Worm (Caenorhabditis elegans) whole organism, L1 larva: ENCODE data around the gene T11B7.5.

Experiments used
- blmp-1 ChIP-seq: fragments of 150-350 bp; optimal IDR thresholded peaks from 2 replicates; lab custom pipeline; 2014; ENCODE audit warnings: missing biosample characterization, missing genetic modification characterization
- ceh-82 ChIP-seq, 3 experiments: fragments of 150-350 bp in 1 of 3; sonication (generic microtip) in 2 of 3; optimal IDR thresholded peaks; 2 replicates each; lab custom pipeline; 2014 to 2017; ENCODE audit warnings: missing biosample characterization in 3 of 3, missing genetic modification characterization in 3 of 3
- efl-1 ChIP-seq, 4 experiments: fragments of 150-350 bp; optimal IDR thresholded peaks in 3 of 4; peaks in 1 of 4; 1 replicate in 1 of 4; 2 replicates in 3 of 4; lab custom pipeline; 2014; ENCODE audit warnings: missing biosample characterization in 2 of 4, missing genetic modification characterization in 2 of 4, missing genetic modification reagents in 2 of 4
- fkh-10 ChIP-seq: sonication (generic microtip); optimal IDR thresholded peaks from 2 replicates; lab custom pipeline; 2017; ENCODE audit warnings: missing biosample characterization, missing genetic modification reagents, missing genetic modification characterization
- fos-1 ChIP-seq: fragments of 150-350 bp; optimal IDR thresholded peaks from 2 replicates; lab custom pipeline; 2014; ENCODE audit warnings: missing biosample characterization, missing genetic modification characterization
- hlh-17 ChIP-seq: fragments of 200-800 bp; sonication (Bioruptor generic); optimal IDR thresholded peaks from 2 replicates; lab custom pipeline; 2018; ENCODE audit warnings: missing genetic modification characterization, mild to moderate bottlenecking, missing compliant biosample characterization, moderate library complexity, borderline replicate concordance
- lin-39 ChIP-seq: fragments of 150-350 bp; optimal IDR thresholded peaks from 2 replicates; lab custom pipeline; 2014; ENCODE audit warnings: missing biosample characterization, missing genetic modification reagents, missing genetic modification characterization
- mep-1 ChIP-seq: fragments of 150-350 bp; optimal IDR thresholded peaks from 2 replicates; lab custom pipeline; 2014; ENCODE audit warnings: missing biosample characterization, missing genetic modification characterization
- nhr-12 ChIP-seq: sonication (generic microtip); optimal IDR thresholded peaks from 2 replicates; lab custom pipeline; 2017; ENCODE audit warnings: missing biosample characterization, missing genetic modification characterization
- nhr-76 ChIP-seq: sonication (generic microtip); optimal IDR thresholded peaks from 2 replicates; lab custom pipeline; 2017; ENCODE audit warnings: missing biosample characterization, missing genetic modification characterization
- pax-3 ChIP-seq: fragments of 200-800 bp; sonication (Bioruptor generic); optimal IDR thresholded peaks from 2 replicates; lab custom pipeline; 2018; ENCODE audit warnings: mild to moderate bottlenecking, missing genetic modification characterization, moderate library complexity, missing compliant biosample characterization
- snpc-4 ChIP-seq: fragments of 150-350 bp; optimal IDR thresholded peaks from 2 replicates; lab custom pipeline; 2014; ENCODE audit warnings: missing biosample characterization, missing genetic modification characterization
- unc-62 ChIP-seq: fragments of 150-350 bp; optimal IDR thresholded peaks from 2 replicates; lab custom pipeline; 2014; ENCODE audit warnings: missing biosample characterization, missing genetic modification reagents, missing genetic modification characterization

DNA sequence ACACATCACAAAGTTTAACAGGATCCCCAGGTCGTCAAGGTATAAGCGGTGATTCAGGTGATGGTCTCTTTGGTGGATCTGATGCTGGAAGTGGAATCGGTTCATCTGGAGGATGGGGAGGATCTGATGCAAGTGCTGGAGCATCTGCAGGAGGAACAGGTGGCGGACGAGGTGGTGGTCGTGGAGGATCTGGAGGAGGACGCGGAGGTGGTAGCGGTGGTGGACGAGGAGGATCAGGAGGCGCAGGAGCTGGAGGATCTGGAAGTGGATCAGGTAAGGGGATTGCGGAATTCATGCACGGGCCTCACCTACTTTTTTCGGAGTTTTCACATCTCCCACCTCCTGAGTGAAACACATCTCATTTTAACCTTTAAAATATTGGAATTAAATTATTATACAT is 39.2 kb downstream of the T11B7.5 start:
- TF ChIP-seq efl-1 (optimal IDR thresholded peaks at IDR 0.05; lab: Kevin White, UChicago) = no peak
- TF ChIP-seq efl-1 (GFP tag; optimal IDR thresholded peaks at IDR 0.05 in 1 of 2; lab: Kevin White, UChicago) = no peak
- no peak for TF ChIP-seq lin-39 (tag; lab: Kevin White, UChicago)
- no peak for TF ChIP-seq pax-3 (tag; lab: Kevin White, UChicago)
- no peak for TF ChIP-seq nhr-76 (tag; lab: Kevin White, UChicago)
- no peak for TF ChIP-seq ceh-82 (tag; optimal IDR thresholded peaks at IDR 0.05; lab: Kevin White, UChicago)
- no peak for TF ChIP-seq snpc-4
- no peak for TF ChIP-seq fkh-10 (GFP tag; lab: Kevin White, UChicago)
- no peak for TF ChIP-seq mep-1 (tag; lab: Kevin White, UChicago)
- no peak for TF ChIP-seq hlh-17
- TF ChIP-seq blmp-1 (tag; lab: Kevin White, UChicago) = no peak
- TF ChIP-seq unc-62 = no peak
- TF ChIP-seq nhr-12 (tag; lab: Kevin White, UChicago) = no peak
- no peak for TF ChIP-seq fos-1 (tag; lab: Kevin White, UChicago)
